Worm (Caenorhabditis elegans) whole organism, L3 larva: ENCODE results near the gene fipr-8.

Source experiments
- ZK546.5 ChIP-seq: sonication (generic microtip); optimal IDR thresholded peaks from 2 replicates; lab custom pipeline; 2017; ENCODE audit warnings: missing biosample characterization, missing genetic modification characterization
- ama-1 ChIP-seq: fragments of 150-350 bp; optimal IDR thresholded peaks from 2 replicates; lab custom pipeline; 2018
- ceh-9 ChIP-seq: sonication (generic microtip); optimal IDR thresholded peaks from 2 replicates; lab custom pipeline; 2018; ENCODE audit warnings: missing biosample characterization, missing genetic modification characterization
- elt-2 ChIP-seq: sonication (generic microtip); optimal IDR thresholded peaks from 2 replicates; lab custom pipeline; 2016; ENCODE audit warnings: missing genetic modification reagents, mild to moderate bottlenecking, missing genetic modification characterization, missing compliant biosample characterization
- fkh-10 ChIP-seq: sonication (generic microtip); optimal IDR thresholded peaks from 2 replicates; lab custom pipeline; 2017; ENCODE audit warnings: missing biosample characterization, missing genetic modification reagents, missing genetic modification characterization
- fos-1 ChIP-seq: fragments of 150-350 bp; optimal IDR thresholded peaks from 2 replicates; lab custom pipeline; 2014; ENCODE audit warnings: missing biosample characterization, missing genetic modification characterization
- lin-39 ChIP-seq: fragments of 150-350 bp; optimal IDR thresholded peaks from 2 replicates; lab custom pipeline; 2018; ENCODE audit warnings: missing biosample characterization, missing genetic modification reagents, missing genetic modification characterization
- nhr-11 ChIP-seq: fragments of 150-350 bp; optimal IDR thresholded peaks from 2 replicates; lab custom pipeline; 2014; ENCODE audit warnings: missing biosample characterization, missing genetic modification characterization
- nhr-28 ChIP-seq: fragments of 150-350 bp; optimal IDR thresholded peaks from 2 replicates; lab custom pipeline; 2014; ENCODE audit warnings: missing biosample characterization, missing genetic modification characterization
- nhr-43 ChIP-seq: sonication (generic microtip); optimal IDR thresholded peaks from 2 replicates; lab custom pipeline; 2016; ENCODE audit warnings: mild to moderate bottlenecking, missing genetic modification characterization, missing compliant biosample characterization; ENCODE audit not compliant: poor library complexity, severe bottlenecking
- zag-1 ChIP-seq: fragments of 150-350 bp; optimal IDR thresholded peaks from 2 replicates; lab custom pipeline; 2014; ENCODE audit warnings: missing biosample characterization, missing genetic modification characterization

DNA sequence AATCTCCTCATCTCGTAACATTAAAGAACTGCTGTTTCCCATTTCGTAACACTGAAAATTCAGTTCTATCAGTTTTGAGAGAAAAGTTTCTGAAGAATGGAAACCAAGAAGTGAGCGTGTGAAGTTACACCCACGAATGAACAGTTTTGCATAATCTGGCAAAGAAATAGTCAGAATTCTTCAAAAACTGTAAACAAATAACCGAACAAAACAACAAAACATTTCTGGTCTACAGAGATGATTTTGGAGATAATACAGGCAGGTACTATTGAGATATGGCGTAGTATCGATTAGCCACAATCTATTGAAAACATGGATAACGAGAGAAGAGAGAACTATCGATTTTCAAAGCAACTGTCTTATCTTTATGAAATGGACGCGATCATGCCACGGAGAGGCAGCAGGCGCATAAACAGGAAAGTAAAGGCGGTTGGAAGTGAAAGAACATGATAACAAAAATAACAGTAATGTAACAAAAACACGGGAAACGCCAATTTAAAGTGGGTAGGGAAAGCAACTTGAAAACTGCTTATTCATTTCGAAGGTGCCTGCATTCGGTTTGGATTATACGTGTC, 36.2 kb downstream of the fipr-8 start, which contains the start of gene chpf-1:
- TF ChIP-seq fos-1 (no peak), ceh-9 (no peak), zag-1 (tag; lab: Kevin White, UChicago) (no peak), nhr-28 (no peak), fkh-10 (GFP tag; lab: Kevin White, UChicago) (no peak), elt-2 (peak; percentile 77), nhr-43 (tag; lab: Kevin White, UChicago) (peak; percentile 34), ZK546.5 (tag; lab: Kevin White, UChicago) (no peak), lin-39 (tag; lab: Kevin White, UChicago) (no peak), nhr-11 (no peak), ama-1 (no peak)
